Worm (Caenorhabditis elegans): ENCODE measurements around the gene H20E11.1.

The H20E11.1 gene

ce11 chrIV:6803294-6803693, 26.7 kb upstream of the H20E11.1 start:
- TF ChIP-seq ceh-24 (tag; optimal IDR thresholded peaks at IDR 0.05) (no peak), C38D4.7 (GFP tag; optimal IDR thresholded peaks at IDR 0.05) (no peak)

ce11 chrIV:6803805-6804344, 26.1 kb upstream of the H20E11.1 start:
- TF ChIP-seq fax-1 (tag; optimal IDR thresholded peaks at IDR 0.05) (no peak), dve-1 (tag; optimal IDR thresholded peaks at IDR 0.05) (no peak), rnt-1 (tag; optimal IDR thresholded peaks at IDR 0.05) (peak; percentile 0), ttx-3 (tag; optimal IDR thresholded peaks at IDR 0.05) (no peak)

- TF ChIP-seq Y22D7AL.16 (tag; optimal IDR thresholded peaks at IDR 0.05): no peak
- TF ChIP-seq pag-3 (tag; optimal IDR thresholded peaks at IDR 0.05; ENCODE audit: borderline replicate concordance): no peak
- no peak for TF ChIP-seq pha-4 (tag; optimal IDR thresholded peaks at IDR 0.05)
- TF ChIP-seq eyg-1 (tag; optimal IDR thresholded peaks at IDR 0.05): no peak
- no peak for TF ChIP-seq ceh-6 (GFP tag; optimal IDR thresholded peaks at IDR 0.05)
- no peak for TF ChIP-seq pax-1 (tag; optimal IDR thresholded peaks at IDR 0.05)
- TF ChIP-seq pha-2 (tag; optimal IDR thresholded peaks at IDR 0.05): no peak
- no peak for TF ChIP-seq nfya-1 (tag; optimal IDR thresholded peaks at IDR 0.05)
- no peak for TF ChIP-seq dve-1 (tag; optimal IDR thresholded peaks at IDR 0.05)
- no peak for TF ChIP-seq sox-4 (tag; optimal IDR thresholded peaks at IDR 0.05)
- TF ChIP-seq hlh-6 (tag; optimal IDR thresholded peaks at IDR 0.05): no peak
- no peak for TF ChIP-seq ama-1 (optimal IDR thresholded peaks at IDR 0.05)
- TF ChIP-seq ref-2 (tag; optimal IDR thresholded peaks at IDR 0.05): no peak
- no peak for TF ChIP-seq tbx-7 (tag; optimal IDR thresholded peaks at IDR 0.05)
- TF ChIP-seq unc-55 (GFP tag; optimal IDR thresholded peaks at IDR 0.05): no peak
- TF ChIP-seq sdc-2 (tag; optimal IDR thresholded peaks at IDR 0.05): no peak
Observed at ce11 chrIV:6804815-6805214, 25.1 kb upstream of the H20E11.1 start, which contains the start of gene C17H12.37. C17H12.37 (plus strand) TSS chrIV:6805115.

ce11 chrIV:6806475-6807063, 23.4 kb upstream of the H20E11.1 start, which contains the start of gene C17H12.10:
C17H12.10 (plus strand) TSS chrIV:6806799.
- TF ChIP-seq ama-1 (optimal IDR thresholded peaks at IDR 0.05): no peak
- peak; percentile 15 for TF ChIP-seq ceh-18 (tag; optimal IDR thresholded peaks at IDR 0.05)
- TF ChIP-seq pag-3 (tag; optimal IDR thresholded peaks at IDR 0.05; ENCODE audit: borderline replicate concordance): no peak
- TF ChIP-seq unc-42 (tag; optimal IDR thresholded peaks at IDR 0.05): peak; percentile 86
- peak; percentile 13 for TF ChIP-seq ceh-31 (tag; optimal IDR thresholded peaks at IDR 0.05)

- peak; percentile 42 for TF ChIP-seq sdc-2 (tag; optimal IDR thresholded peaks at IDR 0.05)
- peak; percentile 68 for TF ChIP-seq ref-2 (tag; optimal IDR thresholded peaks at IDR 0.05)
- TF ChIP-seq ceh-34 (tag; optimal IDR thresholded peaks at IDR 0.05): peak; percentile 82
- TF ChIP-seq pag-3 (tag; optimal IDR thresholded peaks at IDR 0.05; ENCODE audit: borderline replicate concordance): no peak
- peak; percentile 75 for TF ChIP-seq ceh-19 (GFP tag; optimal IDR thresholded peaks at IDR 0.05)
- peak; percentile 54 for TF ChIP-seq tbx-2 (tag; optimal IDR thresholded peaks at IDR 0.05)
- TF ChIP-seq ceh-31 (tag; optimal IDR thresholded peaks at IDR 0.05): peak; percentile 86
- TF ChIP-seq nfya-1 (tag; optimal IDR thresholded peaks at IDR 0.05): peak; percentile 70
- TF ChIP-seq sox-4 (tag; optimal IDR thresholded peaks at IDR 0.05): no peak
- TF ChIP-seq C08G9.2 (tag; optimal IDR thresholded peaks at IDR 0.05): peak; percentile 3
- peak; percentile 29 for TF ChIP-seq ceh-14 (tag; optimal IDR thresholded peaks at IDR 0.05)
- TF ChIP-seq syd-9 (tag; optimal IDR thresholded peaks at IDR 0.05): peak; percentile 52
- TF ChIP-seq fkh-10 (GFP tag; optimal IDR thresholded peaks at IDR 0.05): peak; percentile 26
- TF ChIP-seq hlh-30 (tag; optimal IDR thresholded peaks at IDR 0.05; ENCODE audit: insufficient read depth): no peak
- TF ChIP-seq pha-2 (tag; optimal IDR thresholded peaks at IDR 0.05): no peak
- peak; percentile 59 for TF ChIP-seq unc-42 (tag; optimal IDR thresholded peaks at IDR 0.05)
Observed at ce11 chrIV:6809756-6810155, 20.2 kb upstream of the H20E11.1 start.

Measured in whole organism, late embryonic.